Fruit fly (Drosophila melanogaster) whole organism, wandering third instar larva: ENCODE measurements around the gene Alp13.

Experiments used
- GATAd ChIP-seq: sonication (Bioruptor generic); optimal IDR thresholded peaks from 2 replicates; lab custom pipeline; 2016; ENCODE audit warnings: missing biosample characterization, missing genetic modification characterization
- Hnf4 ChIP-seq: fragments of 200-800 bp; sonication (Bioruptor generic); optimal IDR thresholded peaks from 2 replicates; lab custom pipeline; 2016; ENCODE audit warnings: missing biosample characterization, mild to moderate bottlenecking, missing genetic modification characterization
- Hr78 ChIP-seq: fragments of >200 bp; optimal IDR thresholded peaks from 2 replicates; lab custom pipeline; 2017; ENCODE audit warnings: missing biosample characterization, missing genetic modification characterization
- N ChIP-seq: fragments of >200 bp; optimal IDR thresholded peaks from 2 replicates; lab custom pipeline; 2018; ENCODE audit warnings: missing biosample characterization, missing external identifiers, missing genetic modification characterization
- brk ChIP-seq: fragments of 200-800 bp; sonication (Bioruptor generic); optimal IDR thresholded peaks from 2 replicates; lab custom pipeline; 2016; ENCODE audit warnings: missing biosample characterization, mild to moderate bottlenecking, missing genetic modification characterization
- h ChIP-seq: fragments of 200-800 bp; sonication (Bioruptor generic); optimal IDR thresholded peaks from 3 replicates; lab custom pipeline; 2016; ENCODE audit warnings: missing biosample characterization, mild to moderate bottlenecking, missing genetic modification characterization
- lola ChIP-seq: fragments of >200 bp; optimal IDR thresholded peaks from 2 replicates; lab custom pipeline; 2017; ENCODE audit warnings: missing biosample characterization, missing genetic modification characterization
- usp ChIP-seq: fragments of >200 bp; optimal IDR thresholded peaks from 2 replicates; lab custom pipeline; 2017; ENCODE audit warnings: missing biosample characterization, missing genetic modification characterization

DNA sequence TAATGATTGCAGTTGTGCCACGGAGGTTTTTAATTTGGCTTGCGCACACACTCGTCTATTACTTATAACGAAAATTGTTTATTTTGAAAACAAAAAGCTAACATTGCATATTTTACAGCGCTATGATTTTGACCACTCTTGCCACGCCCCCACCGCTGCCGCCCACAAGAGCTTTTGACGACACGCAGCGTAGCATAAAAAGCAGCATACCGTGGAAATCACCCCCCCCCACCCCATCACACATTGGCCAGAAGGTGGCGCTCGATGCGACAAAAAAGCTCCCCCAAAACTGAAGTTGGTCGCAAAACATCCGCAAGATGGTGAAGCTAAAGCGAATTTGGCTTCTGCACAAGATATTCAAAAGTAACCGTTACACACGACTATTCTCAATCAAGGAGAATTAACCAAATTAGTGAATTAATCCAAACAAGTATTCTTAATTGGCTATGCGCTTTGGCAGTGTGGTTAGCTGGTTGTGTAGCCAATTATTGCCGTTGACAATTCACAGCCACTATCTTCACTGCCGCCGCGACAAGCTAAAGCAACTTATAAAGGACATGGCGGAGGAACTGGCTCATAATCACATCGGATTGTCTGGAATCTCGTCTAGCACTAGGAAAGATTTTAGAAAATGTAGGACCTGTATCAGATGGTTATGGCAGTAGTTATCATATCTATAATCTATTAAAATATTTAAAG is 25.5 kb upstream of the Alp13 start:
- TF ChIP-seq Hr78 (no peak), GATAd (GFP tag; lab: Kevin White, UChicago) (no peak), usp (GFP tag; lab: Kevin White, UChicago) (no peak), Hnf4 (GFP tag; lab: Kevin White, UChicago) (no peak), brk (GFP tag; lab: Kevin White, UChicago) (no peak), N (GFP tag; lab: Kevin White, UChicago) (peak; percentile 53), lola (GFP tag; lab: Kevin White, UChicago) (no peak), h (GFP tag; lab: Kevin White, UChicago) (peak; percentile 47)
